Fruit fly (Drosophila melanogaster): ENCODE data around the gene bt.

Gene bt

DNA sequence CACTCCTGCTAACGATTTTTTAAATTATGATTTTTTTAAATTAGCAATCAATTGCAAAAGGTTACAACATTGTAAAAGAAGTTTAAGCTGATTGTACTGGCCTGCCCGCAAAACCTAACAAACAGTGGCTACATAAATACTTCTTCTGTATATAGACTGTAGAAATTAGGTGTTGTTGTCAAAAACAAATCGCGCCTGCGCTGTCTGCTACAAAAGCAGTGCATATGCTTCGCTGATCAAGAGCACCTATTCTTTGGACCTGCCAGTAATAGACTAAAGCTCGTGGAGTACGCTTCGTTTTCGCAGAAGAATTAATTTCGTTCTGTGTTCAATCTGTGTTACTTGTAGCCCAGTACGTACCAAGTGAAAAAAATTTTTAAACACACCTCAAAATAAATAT, at the start of gene bt:
Gene bt (plus strand): TSS at position 261 of the 400 bp plus-strand sequence.
- TF ChIP-seq insv (optimal IDR thresholded peaks at IDR 0.05) (no peak), Sin3A (optimal IDR thresholded peaks at IDR 0.05) (no peak), Myc (optimal IDR thresholded peaks at IDR 0.05) (no peak), psq (optimal IDR thresholded peaks at IDR 0.05) (no peak), ttk (optimal IDR thresholded peaks at IDR 0.05) (no peak), h (optimal IDR thresholded peaks at IDR 0.05) (no peak)

DNA sequence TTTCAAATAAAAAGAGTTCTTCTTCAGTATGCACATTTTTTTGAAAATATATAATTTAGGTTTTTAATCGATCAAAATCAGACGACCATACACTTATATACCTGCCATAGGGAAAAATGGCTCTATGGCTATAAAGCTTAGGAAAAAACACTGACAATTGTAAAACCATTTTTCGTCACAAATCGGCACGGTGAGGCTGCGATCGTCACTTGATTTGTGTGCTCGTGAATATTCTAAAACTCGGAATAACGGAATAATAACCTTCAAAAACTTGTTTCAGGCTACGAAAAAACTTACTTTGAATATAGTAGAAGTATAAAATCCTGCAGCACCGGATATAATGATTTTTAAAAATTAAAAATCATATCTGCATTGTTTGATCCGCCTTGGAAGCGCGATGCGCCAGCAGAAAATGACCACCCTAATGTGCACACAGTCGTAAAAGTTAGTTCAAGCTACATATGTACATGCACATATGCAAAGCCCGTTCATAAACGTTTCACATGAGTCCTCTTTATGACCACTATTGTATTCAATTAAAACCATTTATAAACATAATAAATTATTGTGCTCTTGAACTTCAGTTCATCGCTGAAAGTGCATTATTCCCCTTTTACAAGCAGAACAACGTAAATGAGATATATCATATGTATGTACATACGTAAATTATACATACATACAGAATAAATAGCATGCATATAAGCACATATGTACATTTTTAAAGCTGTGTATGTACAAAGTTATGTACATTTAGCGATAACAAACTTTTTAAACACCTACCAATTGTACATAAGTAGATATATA, 29.1 kb upstream of the bt start:
- no peak for TF ChIP-seq Myc (optimal IDR thresholded peaks at IDR 0.05)
- no peak for TF ChIP-seq h (optimal IDR thresholded peaks at IDR 0.05)
- no peak for TF ChIP-seq Sin3A (optimal IDR thresholded peaks at IDR 0.05)
- no peak for TF ChIP-seq psq (optimal IDR thresholded peaks at IDR 0.05)
- TF ChIP-seq ttk (optimal IDR thresholded peaks at IDR 0.05): no peak
- TF ChIP-seq insv (optimal IDR thresholded peaks at IDR 0.05): no peak

DNA sequence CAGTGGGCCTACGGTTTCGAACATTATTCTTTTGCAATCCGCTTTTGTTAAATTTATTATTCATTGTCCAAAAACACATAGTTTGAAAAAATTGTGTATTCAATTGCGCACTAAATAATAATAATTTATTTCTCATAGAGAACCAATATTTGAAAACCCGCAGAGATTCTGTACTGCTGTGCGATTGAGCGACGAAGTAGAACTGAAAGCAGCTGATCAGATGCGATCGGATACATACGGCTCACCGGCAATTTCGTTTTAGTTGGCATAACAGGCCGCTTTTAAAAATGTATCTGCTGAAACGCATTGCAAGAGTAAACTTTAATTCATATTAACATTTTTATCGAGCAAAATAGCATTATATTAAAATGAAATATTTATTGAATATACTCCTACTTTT, 28.4 kb upstream of the bt start, which contains the start of gene myo:
Gene myo (minus strand): TSS at position 211 of the 400 bp plus-strand sequence.
- TF ChIP-seq Sin3A (optimal IDR thresholded peaks at IDR 0.05) (no peak), psq (optimal IDR thresholded peaks at IDR 0.05) (no peak), insv (optimal IDR thresholded peaks at IDR 0.05) (no peak), ttk (optimal IDR thresholded peaks at IDR 0.05) (no peak), h (optimal IDR thresholded peaks at IDR 0.05) (no peak), Myc (optimal IDR thresholded peaks at IDR 0.05) (no peak)

DNA sequence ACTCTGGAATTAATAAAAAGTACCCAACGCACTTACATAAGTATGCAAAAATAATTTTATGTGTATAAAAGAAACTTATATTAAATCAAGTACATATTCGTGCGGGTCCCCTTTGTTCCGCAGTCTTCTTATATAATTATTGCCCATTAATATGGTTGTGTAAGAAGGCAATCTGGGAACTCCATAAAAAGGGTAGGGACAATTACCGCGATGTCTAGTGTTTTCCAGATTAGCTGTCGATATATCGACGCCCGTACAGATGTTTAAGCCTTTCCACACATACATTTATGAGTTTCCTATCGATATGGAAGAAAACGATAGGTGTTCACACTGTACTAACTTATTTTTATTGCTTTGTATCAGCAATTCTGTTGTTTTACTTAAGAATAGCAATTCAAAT, 27.6 kb upstream of the bt start:
- TF ChIP-seq Sin3A (optimal IDR thresholded peaks at IDR 0.05): no peak
- no peak for TF ChIP-seq Myc (optimal IDR thresholded peaks at IDR 0.05)
- no peak for TF ChIP-seq ttk (optimal IDR thresholded peaks at IDR 0.05)
- TF ChIP-seq insv (optimal IDR thresholded peaks at IDR 0.05): no peak
- no peak for TF ChIP-seq psq (optimal IDR thresholded peaks at IDR 0.05)
- TF ChIP-seq h (optimal IDR thresholded peaks at IDR 0.05): no peak

DNA sequence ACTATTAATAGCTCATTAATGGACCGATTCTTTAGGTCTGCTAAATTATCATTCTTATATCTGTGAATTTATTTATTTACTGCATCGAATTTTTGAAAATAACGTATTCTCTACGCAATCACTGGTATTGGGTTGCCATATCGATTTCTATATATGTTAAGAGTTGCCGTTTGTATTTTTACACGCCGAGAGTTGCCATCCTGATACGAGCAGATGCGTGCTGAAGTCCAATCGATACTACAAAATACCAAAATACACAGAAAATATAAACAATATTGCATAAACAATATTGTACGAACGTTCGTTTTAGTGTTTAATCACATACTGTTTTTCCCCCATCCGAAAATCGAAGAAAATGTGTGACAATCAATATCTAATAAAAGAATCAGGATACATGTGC, 26.7 kb upstream of the bt start, which contains the start of gene ey:
Gene ey (plus strand): TSS at position 227 of the 400 bp plus-strand sequence.
- no peak for TF ChIP-seq ttk (optimal IDR thresholded peaks at IDR 0.05)
- no peak for TF ChIP-seq Myc (optimal IDR thresholded peaks at IDR 0.05)
- no peak for TF ChIP-seq psq (optimal IDR thresholded peaks at IDR 0.05)
- no peak for TF ChIP-seq h (optimal IDR thresholded peaks at IDR 0.05)
- TF ChIP-seq Sin3A (optimal IDR thresholded peaks at IDR 0.05): no peak

DNA sequence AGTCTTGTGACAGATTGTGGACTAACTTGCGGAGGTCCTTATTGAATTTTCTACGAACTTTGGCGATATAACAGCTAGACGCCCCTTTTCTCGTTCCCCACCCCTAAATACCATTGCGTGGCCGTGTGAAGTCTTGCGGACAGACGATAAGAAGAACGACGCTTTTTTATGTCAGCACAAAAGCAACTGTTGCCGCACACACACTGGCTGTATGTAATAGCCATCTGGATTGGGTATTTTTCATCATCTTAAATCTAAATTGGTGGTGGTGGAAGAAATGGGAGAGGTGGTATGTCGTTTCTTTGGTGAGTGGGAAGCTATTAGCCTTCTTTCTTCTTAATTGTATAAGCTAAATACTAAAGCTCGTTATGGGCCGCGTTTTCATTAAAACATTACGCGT, 22.3 kb upstream of the bt start:
- no peak for TF ChIP-seq psq (optimal IDR thresholded peaks at IDR 0.05)
- TF ChIP-seq ttk (optimal IDR thresholded peaks at IDR 0.05): no peak
- no peak for TF ChIP-seq Myc (optimal IDR thresholded peaks at IDR 0.05)
- no peak for TF ChIP-seq h (optimal IDR thresholded peaks at IDR 0.05)
- no peak for TF ChIP-seq Sin3A (optimal IDR thresholded peaks at IDR 0.05)
- TF ChIP-seq insv (optimal IDR thresholded peaks at IDR 0.05): no peak

DNA sequence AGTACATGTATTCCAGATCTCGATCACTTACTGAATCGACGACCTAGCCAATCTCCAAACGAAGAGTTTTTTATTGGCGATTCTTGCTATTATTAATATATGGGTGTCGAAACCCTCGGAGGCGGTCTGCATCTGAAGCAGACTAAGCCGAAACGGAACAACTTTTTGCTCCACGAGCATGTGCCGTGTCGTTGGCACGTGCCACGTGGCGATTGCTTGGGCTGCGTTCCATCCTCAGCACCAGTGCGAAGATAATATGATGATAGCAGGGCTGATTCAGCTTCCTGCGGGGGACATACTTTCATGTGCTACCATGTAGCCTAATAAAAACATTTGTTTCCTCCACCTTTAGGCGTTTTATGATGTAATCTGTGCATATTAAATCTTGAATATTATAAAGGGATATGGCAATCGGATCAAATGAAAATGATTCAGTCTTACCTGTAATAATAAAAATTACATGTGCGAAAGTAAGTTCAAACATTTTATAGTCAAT, 21.3 kb upstream of the bt start:
- no peak for TF ChIP-seq h (optimal IDR thresholded peaks at IDR 0.05)
- TF ChIP-seq ttk (optimal IDR thresholded peaks at IDR 0.05): no peak
- no peak for TF ChIP-seq Sin3A (optimal IDR thresholded peaks at IDR 0.05)
- TF ChIP-seq psq (optimal IDR thresholded peaks at IDR 0.05): no peak
- TF ChIP-seq insv (optimal IDR thresholded peaks at IDR 0.05): no peak

DNA sequence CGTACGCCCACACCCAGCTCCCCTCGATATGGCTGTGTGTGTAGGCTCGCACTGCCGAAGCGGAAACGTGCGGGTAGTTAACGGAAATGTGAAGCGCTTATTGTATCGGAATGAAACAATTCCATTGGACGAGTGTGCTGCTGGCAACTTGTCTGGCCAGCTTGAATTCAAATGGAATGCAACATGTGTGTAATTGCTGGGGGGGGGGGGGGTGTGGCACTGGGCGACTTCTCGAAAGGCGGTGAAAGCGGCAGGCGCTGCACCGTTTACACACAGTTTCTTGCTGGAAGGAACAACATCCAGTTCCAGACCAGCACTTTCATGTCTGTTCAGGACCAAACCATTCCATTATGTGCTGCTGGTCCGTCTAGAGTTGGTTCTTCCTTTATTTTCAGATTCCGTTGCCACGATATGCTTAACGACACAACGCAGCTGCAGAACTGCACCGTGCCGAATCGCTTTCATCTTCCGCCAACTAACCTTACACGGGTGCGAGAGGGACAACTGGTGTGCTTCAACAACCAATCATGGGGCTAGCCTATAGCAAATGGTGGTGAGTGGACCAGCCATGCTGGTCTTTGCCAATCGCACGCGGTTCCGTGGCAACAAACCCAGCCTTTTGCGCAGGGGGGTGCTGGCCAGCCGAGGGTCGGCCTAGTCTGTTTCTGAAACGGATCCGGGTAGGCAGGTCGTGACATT, 20.1 kb upstream of the bt start:
- TF ChIP-seq insv (optimal IDR thresholded peaks at IDR 0.05) (no peak), ttk (optimal IDR thresholded peaks at IDR 0.05) (no peak), Myc (optimal IDR thresholded peaks at IDR 0.05) (no peak), Sin3A (optimal IDR thresholded peaks at IDR 0.05) (no peak), psq (optimal IDR thresholded peaks at IDR 0.05) (no peak), h (optimal IDR thresholded peaks at IDR 0.05) (no peak)

DNA sequence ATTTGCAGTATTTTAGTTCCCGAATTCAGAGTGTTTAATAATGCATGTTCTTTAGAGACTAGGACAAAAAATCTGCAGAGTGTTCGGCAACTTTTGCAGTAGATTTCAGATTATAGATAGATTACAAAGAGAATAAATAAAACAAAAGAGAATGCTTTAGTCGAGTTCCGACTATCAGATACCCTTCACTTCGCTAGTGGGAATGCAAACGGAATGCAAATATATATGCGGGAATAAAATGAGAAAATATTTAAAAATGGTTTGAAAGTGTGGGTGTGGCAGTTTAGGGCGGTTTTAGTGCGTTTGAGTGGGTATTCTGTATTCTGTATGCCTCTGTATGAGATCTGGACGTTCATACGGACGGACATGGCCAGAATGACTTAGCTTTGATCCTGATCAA, 17.4 kb upstream of the bt start:
- TF ChIP-seq Myc (optimal IDR thresholded peaks at IDR 0.05): no peak
- TF ChIP-seq psq (optimal IDR thresholded peaks at IDR 0.05): no peak
- TF ChIP-seq ttk (optimal IDR thresholded peaks at IDR 0.05): no peak
- TF ChIP-seq h (optimal IDR thresholded peaks at IDR 0.05): no peak
- no peak for TF ChIP-seq Sin3A (optimal IDR thresholded peaks at IDR 0.05)
- TF ChIP-seq insv (optimal IDR thresholded peaks at IDR 0.05): no peak

DNA sequence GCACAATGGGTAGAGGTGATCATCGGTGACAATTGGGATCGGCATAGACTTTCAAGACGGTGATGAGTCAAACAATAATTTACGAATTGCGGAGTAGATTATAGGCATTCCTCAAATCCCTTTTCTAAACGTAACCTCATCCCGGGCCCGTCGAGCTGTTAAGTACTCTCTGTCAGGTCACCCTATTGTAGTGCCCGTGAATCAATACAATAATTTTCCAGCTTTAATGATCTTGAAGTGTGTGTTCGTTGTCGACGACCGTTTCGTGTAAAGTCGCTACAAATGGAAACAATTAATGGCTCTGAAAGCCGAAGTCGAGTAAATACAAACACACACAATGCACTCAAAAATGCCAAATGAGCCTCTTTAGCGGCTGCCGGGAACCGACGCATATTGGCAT, 15.5 kb upstream of the bt start:
- TF ChIP-seq psq (optimal IDR thresholded peaks at IDR 0.05) (no peak), Sin3A (optimal IDR thresholded peaks at IDR 0.05) (no peak), insv (optimal IDR thresholded peaks at IDR 0.05) (no peak), Myc (optimal IDR thresholded peaks at IDR 0.05) (no peak), h (optimal IDR thresholded peaks at IDR 0.05) (no peak), ttk (optimal IDR thresholded peaks at IDR 0.05) (no peak)

DNA sequence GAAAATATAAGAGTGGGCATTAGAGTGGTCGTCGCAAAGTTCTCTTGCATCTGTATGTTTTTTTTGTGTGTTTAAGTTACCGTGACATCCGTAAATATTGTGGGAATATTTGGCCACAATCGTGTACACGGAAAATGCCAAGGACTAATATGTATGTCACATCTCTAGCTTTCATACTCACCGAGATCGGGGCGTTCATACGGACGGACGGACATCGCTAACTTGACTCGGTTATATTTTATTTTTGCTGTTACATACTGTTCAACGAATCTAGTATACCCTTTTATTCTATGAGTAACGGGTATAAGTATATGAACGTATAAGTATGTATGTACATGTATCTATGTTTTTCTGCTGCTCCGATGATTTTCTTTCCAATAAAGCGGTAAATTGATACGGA, 14.5 kb upstream of the bt start:
- TF ChIP-seq psq (optimal IDR thresholded peaks at IDR 0.05) (no peak), h (optimal IDR thresholded peaks at IDR 0.05) (no peak), Myc (optimal IDR thresholded peaks at IDR 0.05) (no peak), insv (optimal IDR thresholded peaks at IDR 0.05) (no peak), Sin3A (optimal IDR thresholded peaks at IDR 0.05) (no peak), ttk (optimal IDR thresholded peaks at IDR 0.05) (no peak)

DNA sequence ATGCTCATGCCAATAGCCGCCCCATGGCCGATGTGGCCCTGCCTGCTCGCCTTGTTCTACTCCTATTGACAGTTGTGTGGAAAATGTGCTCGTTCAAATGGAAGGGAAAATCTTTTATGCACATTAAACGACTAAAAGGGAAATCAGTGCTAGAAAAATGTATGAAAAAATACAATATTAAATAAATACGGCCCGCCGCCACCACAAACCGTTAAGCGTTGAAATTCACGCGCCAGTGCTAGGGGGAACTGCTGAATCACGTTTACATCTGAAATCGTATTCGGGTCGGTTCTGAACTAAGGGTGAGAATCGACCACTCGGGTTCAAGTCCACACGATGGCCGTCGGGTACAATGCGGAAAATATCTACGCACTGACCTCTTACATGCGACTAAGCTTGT, 11.3 kb upstream of the bt start:
- TF ChIP-seq psq (optimal IDR thresholded peaks at IDR 0.05) (no peak), ttk (optimal IDR thresholded peaks at IDR 0.05) (no peak), Sin3A (optimal IDR thresholded peaks at IDR 0.05) (no peak), Myc (optimal IDR thresholded peaks at IDR 0.05) (no peak), h (optimal IDR thresholded peaks at IDR 0.05) (no peak), insv (optimal IDR thresholded peaks at IDR 0.05) (no peak)
